Fruit fly (Drosophila melanogaster) whole organism, embryonic: Measurements from ENCODE around the gene nan.

Experiments used
- Abd-B ChIP-seq: fragments of 200-800 bp; sonication (Bioruptor generic); optimal IDR thresholded peaks from 2 replicates; lab custom pipeline; 2018; ENCODE audit warnings: missing biosample characterization, mild to moderate bottlenecking, missing genetic modification characterization, moderate library complexity
- Atf3 ChIP-seq: fragments of 200-800 bp; sonication (Bioruptor generic); optimal IDR thresholded peaks from 3 replicates; lab custom pipeline; 2016; ENCODE audit warnings: missing biosample characterization, missing genetic modification characterization
- CG10147 ChIP-seq: fragments of 200-800 bp; sonication (Bioruptor generic); optimal IDR thresholded peaks from 2 replicates; lab custom pipeline; 2019; ENCODE audit warnings: missing biosample characterization, mild to moderate bottlenecking, missing genetic modification characterization, moderate library complexity
- CG12299 ChIP-seq: fragments of 200-800 bp; sonication (Bioruptor generic); optimal IDR thresholded peaks from 2 replicates; lab custom pipeline; 2018; ENCODE audit warnings: missing biosample characterization, mild to moderate bottlenecking, missing genetic modification characterization
- CG1529 ChIP-seq: fragments of 200-800 bp; sonication (Bioruptor generic); optimal IDR thresholded peaks from 3 replicates; lab custom pipeline; 2018; ENCODE audit warnings: missing biosample characterization, missing genetic modification characterization
- CG17802 ChIP-seq: fragments of 200-800 bp; sonication (Bioruptor generic); optimal IDR thresholded peaks from 2 replicates; lab custom pipeline; 2018; ENCODE audit warnings: missing biosample characterization, mild to moderate bottlenecking, missing genetic modification characterization, moderate library complexity
- CG31388 ChIP-seq: fragments of 200-800 bp; sonication (Bioruptor generic); optimal IDR thresholded peaks from 2 replicates; lab custom pipeline; 2016; ENCODE audit warnings: missing biosample characterization, missing genetic modification characterization
- CG6683 ChIP-seq: fragments of 200-800 bp; sonication (Bioruptor generic); optimal IDR thresholded peaks from 2 replicates; lab custom pipeline; 2017; ENCODE audit warnings: missing biosample characterization, mild to moderate bottlenecking, missing genetic modification characterization, missing genetic modification reagents
- CG6689 ChIP-seq: fragments of 200-800 bp; sonication (Bioruptor generic); IDR thresholded peaks from 2 replicates; pipeline ENCODE4 v1.3.6; 2022; ENCODE audit warnings: missing biosample characterization, missing genetic modification characterization
- CG7963 ChIP-seq: fragments of 200-800 bp; sonication (Bioruptor generic); IDR thresholded peaks from 3 replicates; pipeline ENCODE4 v1.3.6; 2022; ENCODE audit warnings: missing biosample characterization, missing genetic modification characterization; ENCODE audit not compliant: partially characterized antibody
- CG8388 ChIP-seq: fragments of 200-800 bp; sonication (Bioruptor generic); optimal IDR thresholded peaks from 2 replicates; lab custom pipeline; 2019; ENCODE audit warnings: missing biosample characterization, mild to moderate bottlenecking, missing genetic modification characterization, moderate library complexity
- CG8924 ChIP-seq: fragments of 200-800 bp; optimal IDR thresholded peaks from 3 replicates; lab custom pipeline; 2019; ENCODE audit warnings: missing biosample characterization, mild to moderate bottlenecking, missing genetic modification characterization, moderate library complexity
- CG9876 ChIP-seq: fragments of 200-800 bp; sonication (Bioruptor generic); optimal IDR thresholded peaks from 2 replicates; lab custom pipeline; 2016; ENCODE audit warnings: missing biosample characterization, missing genetic modification characterization
- Chrac-16 ChIP-seq: fragments of 200-800 bp; sonication (Bioruptor generic); optimal IDR thresholded peaks from 3 replicates; lab custom pipeline; 2016; ENCODE audit warnings: missing biosample characterization, missing genetic modification characterization
- Dad ChIP-seq: fragments of 200-800 bp; sonication (Bioruptor generic); optimal IDR thresholded peaks from 3 replicates; lab custom pipeline; 2016; ENCODE audit warnings: missing biosample characterization, missing genetic modification characterization
- Dek ChIP-seq: fragments of 200-800 bp; sonication (Bioruptor generic); optimal IDR thresholded peaks from 3 replicates; lab custom pipeline; 2019; ENCODE audit warnings: missing biosample characterization, mild to moderate bottlenecking, missing genetic modification characterization, moderate library complexity
- E2f2 ChIP-seq: fragments of 200-800 bp; sonication (Bioruptor generic); IDR thresholded peaks from 2 replicates; pipeline ENCODE4 v1.3.6; 2022; ENCODE audit warnings: missing biosample characterization, missing genetic modification characterization
- Ets97D ChIP-seq: fragments of 200-800 bp; sonication (Bioruptor generic); optimal IDR thresholded peaks from 3 replicates; lab custom pipeline; 2016; ENCODE audit warnings: missing biosample characterization, missing genetic modification characterization
- Fer2 ChIP-seq: fragments of 200-800 bp; sonication (Bioruptor generic); optimal IDR thresholded peaks from 2 replicates; lab custom pipeline; 2018; ENCODE audit warnings: missing biosample characterization, mild to moderate bottlenecking, missing genetic modification characterization, moderate library complexity
- H15 ChIP-seq: fragments of 200-800 bp; sonication (Bioruptor generic); IDR thresholded peaks from 3 replicates; pipeline ENCODE4 v1.3.6; 2022; ENCODE audit warnings: missing biosample characterization, missing genetic modification characterization
- HHEX ChIP-seq: fragments of 200-800 bp; sonication (Bioruptor generic); optimal IDR thresholded peaks from 3 replicates; lab custom pipeline; 2017; ENCODE audit warnings: missing biosample characterization, mild to moderate bottlenecking, missing genetic modification characterization, missing genetic modification reagents
- HLH4C ChIP-seq: fragments of 200-800 bp; sonication (Bioruptor generic); IDR thresholded peaks from 3 replicates; pipeline ENCODE4 v1.3.6; 2022; ENCODE audit warnings: missing biosample characterization, missing genetic modification characterization; ENCODE audit not compliant: partially characterized antibody
- HmgZ ChIP-seq: fragments of 200-800 bp; sonication (Bioruptor generic); optimal IDR thresholded peaks from 2 replicates; lab custom pipeline; 2018; ENCODE audit warnings: missing biosample characterization, mild to moderate bottlenecking, missing genetic modification characterization
- Hsf ChIP-seq: fragments of 200-800 bp; sonication (Bioruptor generic); optimal IDR thresholded peaks from 3 replicates; lab custom pipeline; 2016; ENCODE audit warnings: missing biosample characterization, missing genetic modification characterization
- Lhr ChIP-seq: fragments of 200-800 bp; sonication (Bioruptor generic); optimal IDR thresholded peaks from 3 replicates; lab custom pipeline; 2017; ENCODE audit warnings: mild to moderate bottlenecking, missing biosample characterization, missing genetic modification reagents, missing genetic modification characterization
- Med ChIP-seq: fragments of 200-800 bp; sonication (Bioruptor generic); peaks from one replicate; lab custom pipeline; 2016; ENCODE audit warnings: missing biosample characterization, missing genetic modification characterization, mild to moderate bottlenecking, inconsistent platforms, moderate library complexity
- NK7.1 ChIP-seq: fragments of 200-800 bp; sonication (Bioruptor generic); optimal IDR thresholded peaks from 3 replicates; lab custom pipeline; 2016; ENCODE audit warnings: missing biosample characterization, missing genetic modification characterization
- Nf-YA ChIP-seq: fragments of 200-800 bp; sonication (Bioruptor generic); IDR thresholded peaks from 2 replicates; pipeline ENCODE4 v1.3.6; 2022; ENCODE audit warnings: missing biosample characterization, missing genetic modification characterization
- Ptx1 ChIP-seq: fragments of 200-800 bp; sonication (Bioruptor generic); IDR thresholded peaks from 2 replicates; pipeline ENCODE4 v1.3.6; 2022; ENCODE audit warnings: missing biosample characterization, missing genetic modification characterization
- ab ChIP-seq: fragments of 200-800 bp; sonication (Bioruptor generic); optimal IDR thresholded peaks from 2 replicates; lab custom pipeline; 2016; ENCODE audit warnings: missing biosample characterization, missing genetic modification characterization
- ase ChIP-seq: fragments of 200-800 bp; sonication (Bioruptor generic); IDR thresholded peaks from 3 replicates; pipeline ENCODE4 v1.3.6; 2022; ENCODE audit warnings: missing biosample characterization, missing genetic modification characterization
- bbx ChIP-seq: fragments of 200-800 bp; sonication (Bioruptor generic); IDR thresholded peaks from 2 replicates; pipeline ENCODE4 v1.3.6; 2022; ENCODE audit warnings: missing biosample characterization, missing genetic modification characterization; ENCODE audit not compliant: partially characterized antibody
- br ChIP-seq: fragments of >200 bp; optimal IDR thresholded peaks from 2 replicates; lab custom pipeline; 2017
- cato ChIP-seq: fragments of 200-800 bp; sonication (Bioruptor generic); optimal IDR thresholded peaks from 2 replicates; lab custom pipeline; 2016; ENCODE audit warnings: missing biosample characterization, missing genetic modification characterization, borderline replicate concordance
- dm ChIP-seq: fragments of 200-800 bp; sonication (Bioruptor generic); optimal IDR thresholded peaks from 3 replicates; lab custom pipeline; 2016; ENCODE audit warnings: missing biosample characterization, missing genetic modification characterization
- gsb-n ChIP-seq: fragments of 200-800 bp; sonication (Bioruptor generic); optimal IDR thresholded peaks from 3 replicates; lab custom pipeline; 2018; ENCODE audit warnings: missing biosample characterization, mild to moderate bottlenecking, missing genetic modification characterization
- jigr1 ChIP-seq: fragments of 200-800 bp; sonication (Bioruptor generic); IDR thresholded peaks from 3 replicates; pipeline ENCODE4 v1.3.6; 2022; ENCODE audit warnings: missing biosample characterization, missing genetic modification characterization
- jumu ChIP-seq: fragments of 200-800 bp; sonication (Bioruptor generic); optimal IDR thresholded peaks from 3 replicates; lab custom pipeline; 2016; ENCODE audit warnings: missing biosample characterization, missing genetic modification characterization
- lov ChIP-seq, 2 experiments: fragments of 200-800 bp in 1 of 2; fragments of >200 bp in 1 of 2; sonication (Bioruptor generic) in 1 of 2; IDR thresholded peaks in 1 of 2; optimal IDR thresholded peaks in 1 of 2; 2 replicates in 1 of 2; 3 replicates in 1 of 2; pipeline versions ENCODE4 v1.3.6 to Lab custom; 2017 to 2022; ENCODE audit warnings: missing biosample characterization in 1 of 2, missing genetic modification characterization in 1 of 2
- mam ChIP-seq: fragments of 200-800 bp; sonication (Bioruptor generic); optimal IDR thresholded peaks from 3 replicates; lab custom pipeline; 2016; ENCODE audit warnings: missing biosample characterization, missing genetic modification characterization
- ranshi ChIP-seq: fragments of 200-800 bp; sonication (Bioruptor generic); IDR thresholded peaks from 2 replicates; pipeline ENCODE4 v1.3.6; 2022; ENCODE audit warnings: missing biosample characterization, missing genetic modification characterization
- row ChIP-seq: fragments of 200-800 bp; sonication (Bioruptor generic); IDR thresholded peaks from 3 replicates; pipeline ENCODE4 v1.3.6; 2022; ENCODE audit warnings: missing biosample characterization, missing genetic modification characterization
- scrt ChIP-seq: fragments of 200-800 bp; sonication (Bioruptor generic); optimal IDR thresholded peaks from 2 replicates; lab custom pipeline; 2018; ENCODE audit warnings: missing biosample characterization, mild to moderate bottlenecking, missing genetic modification characterization, moderate library complexity
- sens ChIP-seq: fragments of 200-800 bp; sonication (Bioruptor generic); peaks from one replicate; lab custom pipeline; 2016; ENCODE audit warnings: missing biosample characterization, missing genetic modification characterization
- sima ChIP-seq: fragments of 200-800 bp; sonication (Bioruptor generic); optimal IDR thresholded peaks from 2 replicates; lab custom pipeline; 2016; ENCODE audit warnings: missing biosample characterization, missing genetic modification characterization
- ssp ChIP-seq: fragments of 200-800 bp; sonication (Bioruptor generic); IDR thresholded peaks from 2 replicates; pipeline ENCODE4 v1.3.6; 2022; ENCODE audit warnings: missing biosample characterization, missing genetic modification characterization
- trh ChIP-seq: fragments of 200-800 bp; sonication (Bioruptor generic); optimal IDR thresholded peaks from 2 replicates; lab custom pipeline; 2016; ENCODE audit warnings: missing biosample characterization, missing genetic modification characterization
- tup ChIP-seq: fragments of 200-800 bp; sonication (Bioruptor generic); optimal IDR thresholded peaks from 2 replicates; lab custom pipeline; 2016; ENCODE audit warnings: missing biosample characterization, mild to moderate bottlenecking, missing genetic modification characterization, moderate library complexity
- unpg ChIP-seq: fragments of 200-800 bp; sonication (Bioruptor generic); optimal IDR thresholded peaks from 3 replicates; lab custom pipeline; 2018; ENCODE audit warnings: missing biosample characterization, mild to moderate bottlenecking, missing genetic modification characterization, moderate library complexity
- zen2 ChIP-seq: fragments of 200-800 bp; sonication (Bioruptor generic); IDR thresholded peaks from 3 replicates; pipeline ENCODE4 v1.3.6; 2022; ENCODE audit warnings: missing biosample characterization, missing genetic modification characterization; ENCODE audit not compliant: partially characterized antibody
- zfh1 ChIP-seq: fragments of 200-800 bp; sonication (Bioruptor generic); IDR thresholded peaks from 3 replicates; pipeline ENCODE4 v1.3.6; 2022; ENCODE audit warnings: missing biosample characterization, missing genetic modification characterization

nan gene

dm6 chr3L:14174197-14174596 is 15.3 kb downstream of the nan start (continued):
- no peak for TF ChIP-seq Abd-B (GFP tag; lab: Kevin White, UChicago)
- TF ChIP-seq E2f2 (GFP tag; lab: Robert Waterston, UW): 0 out of 2 replicates have a peak, but pooled peaks have one; percentile 21
- TF ChIP-seq mam (GFP tag; lab: Kevin White, UChicago): no peak
- no peak for TF ChIP-seq trh (GFP tag; lab: Kevin White, UChicago)
- no peak for TF ChIP-seq HLH4C (GFP tag; lab: Robert Waterston, UW)
- TF ChIP-seq Med (GFP tag; lab: Kevin White, UChicago): peak; percentile 86
- peak; percentile 87 for TF ChIP-seq unpg (GFP tag; lab: Kevin White, UChicago)
- TF ChIP-seq CG12299 (tag; lab: Kevin White, UChicago): peak; percentile 72
- no peak for TF ChIP-seq Nf-YA
- peak; percentile 95 for TF ChIP-seq HmgZ
- TF ChIP-seq CG8388: peak; percentile 16
- TF ChIP-seq NK7.1 (GFP tag; lab: Kevin White, UChicago): no peak
- no peak for TF ChIP-seq CG7963 (GFP tag; lab: Robert Waterston, UW)
- no peak for TF ChIP-seq br (lab: Kevin White, UChicago)
- peak; percentile 56 for TF ChIP-seq scrt (GFP tag; lab: Kevin White, UChicago)
- no peak for TF ChIP-seq CG9876
- TF ChIP-seq tup (GFP tag; lab: Kevin White, UChicago): peak; percentile 46
- no peak for TF ChIP-seq CG31388
- TF ChIP-seq ab (GFP tag; lab: Kevin White, UChicago): no peak
- TF ChIP-seq Atf3 (GFP tag; lab: Kevin White, UChicago): peak; percentile 12
- TF ChIP-seq sens (GFP tag; lab: Kevin White, UChicago): peak; percentile 84
- TF ChIP-seq ranshi (GFP tag; lab: Robert Waterston, UW): peak; percentile 50; the same call in 1 of the 2 replicates
- no peak for TF ChIP-seq cato
- no peak for TF ChIP-seq Chrac-16
- no peak for TF ChIP-seq ssp (GFP tag; lab: Robert Waterston, UW)
- no peak for TF ChIP-seq CG17802 (tag; lab: Kevin White, UChicago)
- TF ChIP-seq Ptx1: no peak
- TF ChIP-seq Ets97D (GFP tag; lab: Kevin White, UChicago): no peak
- TF ChIP-seq CG1529 (GFP tag; lab: Kevin White, UChicago): peak; percentile 89
- no peak for TF ChIP-seq jumu
- no peak for TF ChIP-seq zen2 (GFP tag; lab: Robert Waterston, UW)
- TF ChIP-seq CG10147 (GFP tag; lab: Kevin White, UChicago): peak; percentile 69
- TF ChIP-seq lov (optimal IDR thresholded peaks at IDR 0.05; lab: Kevin White, UChicago): no peak
- TF ChIP-seq lov (GFP tag; IDR thresholded peaks at IDR 0.05; lab: Robert Waterston, UW): 0 out of 3 replicates have a peak, but pooled peaks have one; percentile 56
- peak; percentile 68 for TF ChIP-seq gsb-n
- TF ChIP-seq bbx: no peak
- TF ChIP-seq Fer2 (tag; lab: Kevin White, UChicago): peak; percentile 21
- peak; percentile 54 for TF ChIP-seq CG6683 (GFP tag; lab: Kevin White, UChicago)
- TF ChIP-seq HHEX (GFP tag; lab: Kevin White, UChicago): peak; percentile 56
- no peak for TF ChIP-seq sima (GFP tag; lab: Kevin White, UChicago)
- no peak for TF ChIP-seq row (GFP tag; lab: Robert Waterston, UW)
- TF ChIP-seq dm (GFP tag; lab: Kevin White, UChicago): no peak
- TF ChIP-seq CG8924 (tag; lab: Kevin White, UChicago): peak; percentile 74
- TF ChIP-seq Hsf (GFP tag; lab: Kevin White, UChicago): peak; percentile 61
- TF ChIP-seq zfh1 (GFP tag; lab: Robert Waterston, UW): no peak
- TF ChIP-seq jigr1 (GFP tag; lab: Robert Waterston, UW): no peak
- peak; percentile 50 for TF ChIP-seq Dek (tag; lab: Kevin White, UChicago)
- TF ChIP-seq H15 (GFP tag; lab: Robert Waterston, UW): no peak
- TF ChIP-seq Lhr (GFP tag; lab: Kevin White, UChicago): peak; percentile 46
- 0 out of 2 replicates have a peak, but pooled peaks have one; percentile 18 for TF ChIP-seq CG6689 (GFP tag; lab: Robert Waterston, UW)
- TF ChIP-seq Dad (GFP tag; lab: Kevin White, UChicago): no peak
- no peak for TF ChIP-seq ase (GFP tag; lab: Robert Waterston, UW)
